Fruit fly (Drosophila melanogaster): ENCODE data around the gene LManII.

The LManII gene

DNA sequence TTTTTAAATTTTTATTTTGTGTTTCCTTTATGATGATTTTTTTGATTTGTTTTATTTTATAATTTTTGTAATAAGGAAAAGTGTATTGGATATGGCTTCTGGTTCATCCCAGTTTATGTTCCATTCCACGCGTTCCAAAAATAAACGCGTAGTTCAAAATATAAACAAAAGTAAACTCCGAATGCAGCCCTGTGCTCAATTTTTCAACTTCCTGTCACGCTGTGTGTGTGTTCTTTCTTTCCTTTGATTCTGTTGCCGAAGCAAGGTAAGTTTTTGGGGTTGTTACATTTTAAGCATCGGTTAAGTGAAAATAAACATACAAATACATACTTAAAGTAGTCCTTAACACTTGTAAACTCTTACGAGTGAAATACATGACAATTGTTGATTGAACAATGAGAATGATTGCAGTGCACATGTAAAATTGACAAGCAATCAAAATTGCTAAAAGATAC lies 49.3 kb upstream of the LManII start, which contains the start of the genes Ip259 and RpS27A (continued):
- TF ChIP-seq crc (GFP tag; optimal IDR thresholded peaks at IDR 0.05) (peak; percentile 56), CG15514 (GFP tag; optimal IDR thresholded peaks at IDR 0.05) (peak; percentile 92), Med (GFP tag) (peak; percentile 97), maf-S (GFP tag; optimal IDR thresholded peaks at IDR 0.05) (peak; percentile 57), jumu (GFP tag; optimal IDR thresholded peaks at IDR 0.05) (no peak), dpn (GFP tag; optimal IDR thresholded peaks at IDR 0.05) (peak; percentile 30 to 82), BtbVII (GFP tag; optimal IDR thresholded peaks at IDR 0.05) (peak; percentile 61), CG9876 (GFP tag; optimal IDR thresholded peaks at IDR 0.05) (peak; percentile 84), vfl (GFP tag; optimal IDR thresholded peaks at IDR 0.05) (peak; percentile 34), Dbx (GFP tag; IDR thresholded peaks at IDR 0.05) (peak; percentile 88), CG32532 (GFP tag; IDR thresholded peaks at IDR 0.05) (peak; percentile 83), hbn (GFP tag; IDR thresholded peaks at IDR 0.05; ENCODE audit: partially characterized antibody) (no peak), gsb-n (tag; optimal IDR thresholded peaks at IDR 0.05) (peak; percentile 67), dan (GFP tag; IDR thresholded peaks at IDR 0.05) (no peak), CG9797 (GFP tag; optimal IDR thresholded peaks at IDR 0.05) (peak; percentile 29), E2f2 (GFP tag; IDR thresholded peaks at IDR 0.05) (peak; percentile 27; the same call in 1 of the 2 replicates), HmgD (GFP tag; optimal IDR thresholded peaks at IDR 0.05) (peak; percentile 35), CG8281 (tag; optimal IDR thresholded peaks at IDR 0.05) (peak; percentile 47), gsb (GFP tag; IDR thresholded peaks at IDR 0.05) (peak; percentile 40), Sox102F (GFP tag; optimal IDR thresholded peaks at IDR 0.05) (no peak), mam (GFP tag; optimal IDR thresholded peaks at IDR 0.05) (peak; percentile 71), gt (GFP tag; IDR thresholded peaks at IDR 0.05) (no peak), Drgx (GFP tag; IDR thresholded peaks at IDR 0.05) (0 out of 2 replicates have a peak, but pooled peaks have one; percentile 5), Blimp-1 (GFP tag; optimal IDR thresholded peaks at IDR 0.05) (no peak), CG1024 (GFP tag; IDR thresholded peaks at IDR 0.05) (peak; percentile 98), toy (GFP tag; IDR thresholded peaks at IDR 0.05) (no peak), B-H2 (GFP tag; optimal IDR thresholded peaks at IDR 0.05) (peak; percentile 86), CG10209 (GFP tag; optimal IDR thresholded peaks at IDR 0.05) (peak; percentile 80), CG5953 (GFP tag; IDR thresholded peaks at IDR 0.05) (peak; percentile 65; the same call in 1 of the 2 replicates), CG4282 (GFP tag; optimal IDR thresholded peaks at IDR 0.05) (no peak), chm (GFP tag; IDR thresholded peaks at IDR 0.05) (peak; percentile 86; the same call in 1 of the 2 replicates), trh (GFP tag; optimal IDR thresholded peaks at IDR 0.05) (peak; percentile 60), CG17359 (tag; optimal IDR thresholded peaks at IDR 0.05) (peak; percentile 75), CG8290 (GFP tag; optimal IDR thresholded peaks at IDR 0.05) (peak; percentile 74), CG8290 (tag; optimal IDR thresholded peaks at IDR 0.05) (peak in 1 of 2 experiments; percentile 63), dysf (GFP tag; IDR thresholded peaks at IDR 0.05) (peak; percentile 77; the same call in 1 of the 3 replicates), bcd (GFP tag; optimal IDR thresholded peaks at IDR 0.05) (peak; percentile 89), Doc3 (GFP tag; IDR thresholded peaks at IDR 0.05; ENCODE audit: partially characterized antibody) (no peak), CG31365 (tag; optimal IDR thresholded peaks at IDR 0.05) (peak; percentile 42), Xrp1 (GFP tag; IDR thresholded peaks at IDR 0.05) (no peak), zfh2 (GFP tag; optimal IDR thresholded peaks at IDR 0.05) (peak; percentile 57), Hmx (GFP tag; optimal IDR thresholded peaks at IDR 0.05) (peak; percentile 6), Max (GFP tag; optimal IDR thresholded peaks at IDR 0.05) (peak; percentile 86), CG5180 (GFP tag; optimal IDR thresholded peaks at IDR 0.05) (peak; percentile 46), unpg (GFP tag; optimal IDR thresholded peaks at IDR 0.05) (peak; percentile 76), Bteb2 (GFP tag; optimal IDR thresholded peaks at IDR 0.05) (peak; percentile 55), CG7963 (GFP tag; IDR thresholded peaks at IDR 0.05; ENCODE audit: partially characterized antibody) (no peak), CG7357 (GFP tag; IDR thresholded peaks at IDR 0.05) (peak; percentile 61; the same call in 1 of the 3 replicates), Atf6 (GFP tag; IDR thresholded peaks at IDR 0.05) (peak; percentile 66), BEAF-32 (GFP tag; optimal IDR thresholded peaks at IDR 0.05) (peak; percentile 40), CG3838 (GFP tag; optimal IDR thresholded peaks at IDR 0.05) (no peak)

Measured in whole organism, embryonic.